Fruit fly (Drosophila melanogaster): Measurements from ENCODE around the gene CG6184.

Gene CG6184

DNA sequence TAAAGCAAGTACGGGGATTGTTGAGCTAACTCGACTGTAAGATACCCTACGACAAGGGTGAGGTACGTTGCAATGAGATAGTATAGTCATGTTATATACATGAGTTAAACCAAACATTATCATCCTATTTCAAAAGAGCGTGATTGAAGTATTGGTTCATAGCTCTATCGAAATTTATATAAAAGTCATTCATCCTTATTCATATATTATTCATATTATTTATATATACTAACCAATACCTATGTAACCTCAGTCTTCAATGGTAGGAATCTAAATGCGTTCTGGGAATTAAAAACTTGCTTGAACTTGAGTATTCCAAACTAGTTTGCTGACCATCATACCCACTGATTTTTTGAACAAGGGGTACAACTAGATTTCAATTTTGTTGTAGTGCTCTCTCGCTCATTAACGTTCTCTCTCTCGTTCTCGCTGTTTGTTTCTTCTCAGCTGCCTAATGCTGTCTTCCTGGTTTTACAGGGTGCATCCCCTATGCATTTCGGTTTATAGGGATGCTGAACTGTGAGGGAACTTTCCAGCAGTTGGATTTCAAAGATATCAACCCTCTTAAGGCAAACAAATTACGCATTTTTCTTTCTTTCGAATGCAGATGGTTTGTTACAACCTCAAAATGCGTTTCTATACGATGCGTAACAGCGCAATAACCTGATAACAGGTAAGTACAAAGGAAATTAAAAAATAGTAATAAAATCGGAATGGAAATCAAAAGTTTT lies 29.7 kb downstream of the CG6184 start (continued):
- TF ChIP-seq HLH4C (GFP tag; IDR thresholded peaks at IDR 0.05; ENCODE audit: partially characterized antibody) (no peak), abd-A (tag; optimal IDR thresholded peaks at IDR 0.05) (no peak), CG13123 (GFP tag; optimal IDR thresholded peaks at IDR 0.05) (no peak), Deaf1 (tag; optimal IDR thresholded peaks at IDR 0.05) (peak; percentile 45), Bgb (GFP tag; IDR thresholded peaks at IDR 0.05; ENCODE audit: partially characterized antibody) (no peak), CG16815 (GFP tag; optimal IDR thresholded peaks at IDR 0.05) (no peak), mirr (GFP tag; optimal IDR thresholded peaks at IDR 0.05) (no peak), CG10274 (GFP tag; optimal IDR thresholded peaks at IDR 0.05) (peak; percentile 61), CG4328 (GFP tag; optimal IDR thresholded peaks at IDR 0.05) (no peak), ac (GFP tag; optimal IDR thresholded peaks at IDR 0.05) (no peak), CG1024 (GFP tag; IDR thresholded peaks at IDR 0.05) (no peak), crp (GFP tag; optimal IDR thresholded peaks at IDR 0.05) (no peak), slou (GFP tag; optimal IDR thresholded peaks at IDR 0.05) (no peak), Gsc (GFP tag; IDR thresholded peaks at IDR 0.05) (no peak), otp (GFP tag; IDR thresholded peaks at IDR 0.05) (no peak), CG6272 (GFP tag; IDR thresholded peaks at IDR 0.05) (no peak), Taf1 (GFP tag; IDR thresholded peaks at IDR 0.05) (no peak), yki (optimal IDR thresholded peaks at IDR 0.05) (no peak), Dfd (GFP tag; optimal IDR thresholded peaks at IDR 0.05) (no peak), wek (GFP tag; optimal IDR thresholded peaks at IDR 0.05) (no peak), CG10462 (GFP tag; optimal IDR thresholded peaks at IDR 0.05) (no peak), CG1647 (GFP tag; optimal IDR thresholded peaks at IDR 0.05) (no peak), GATAe (GFP tag; conservative IDR thresholded peaks at IDR 0.05) (no peak), ash1 (GFP tag; optimal IDR thresholded peaks at IDR 0.05) (no peak), NC2α (GFP tag; optimal IDR thresholded peaks at IDR 0.05) (no peak), CG8089 (GFP tag; optimal IDR thresholded peaks at IDR 0.05) (no peak), CoRest (tag; optimal IDR thresholded peaks at IDR 0.05) (peak; percentile 43), CG1603 (tag; optimal IDR thresholded peaks at IDR 0.05) (no peak), CG12769 (tag; optimal IDR thresholded peaks at IDR 0.05) (no peak), prd (optimal IDR thresholded peaks at IDR 0.05) (no peak), prd (GFP tag; IDR thresholded peaks at IDR 0.05) (peak; percentile 35; the same call in 2 of the 3 replicates), CG14667 (GFP tag; IDR thresholded peaks at IDR 0.05) (no peak), toy (GFP tag; IDR thresholded peaks at IDR 0.05) (no peak), CG8478 (optimal IDR thresholded peaks at IDR 0.05) (no peak), HmgZ (tag; optimal IDR thresholded peaks at IDR 0.05) (no peak), grau (tag; optimal IDR thresholded peaks at IDR 0.05) (peak; percentile 32), CG17568 (GFP tag; optimal IDR thresholded peaks at IDR 0.05) (no peak), crol (GFP tag; IDR thresholded peaks at IDR 0.05) (no peak), CG2875 (GFP tag; optimal IDR thresholded peaks at IDR 0.05) (no peak), CG10431 (GFP tag; optimal IDR thresholded peaks at IDR 0.05) (no peak), Bteb2 (GFP tag; optimal IDR thresholded peaks at IDR 0.05) (no peak), CG31365 (tag; optimal IDR thresholded peaks at IDR 0.05) (no peak), Fer3 (tag; optimal IDR thresholded peaks at IDR 0.05) (peak; percentile 2), CG11093 (GFP tag; IDR thresholded peaks at IDR 0.05) (no peak), zfh1 (GFP tag; IDR thresholded peaks at IDR 0.05) (0 out of 3 replicates have a peak, but pooled peaks have one; percentile 4), onecut (GFP tag; IDR thresholded peaks at IDR 0.05) (no peak), CG7745 (tag; optimal IDR thresholded peaks at IDR 0.05) (no peak), CG10321 (GFP tag; IDR thresholded peaks at IDR 0.05) (no peak), ase (GFP tag; IDR thresholded peaks at IDR 0.05) (no peak; the same call in 2 of the 3 replicates), Hmx (GFP tag; optimal IDR thresholded peaks at IDR 0.05) (no peak), Elba2 (GFP tag; optimal IDR thresholded peaks at IDR 0.05) (no peak), MBD-R2 (GFP tag; IDR thresholded peaks at IDR 0.05) (no peak; the same call in 1 of the 2 replicates)
